Fruit fly (Drosophila melanogaster) whole organism, embryonic: ENCODE results near the gene ninaC.

Source experiments
- B-H1 ChIP-seq: fragments of 200-800 bp; sonication (Bioruptor generic); IDR thresholded peaks from 3 replicates; pipeline ENCODE4 v1.3.6; 2022; ENCODE audit warnings: missing biosample characterization, missing genetic modification characterization
- CG10431 ChIP-seq: fragments of 200-800 bp; sonication (Bioruptor generic); optimal IDR thresholded peaks from 3 replicates; lab custom pipeline; 2018; ENCODE audit warnings: missing biosample characterization, mild to moderate bottlenecking, missing genetic modification characterization
- CG10959 ChIP-seq: fragments of 200-800 bp; sonication (Bioruptor generic); IDR thresholded peaks from 2 replicates; pipeline ENCODE4 v1.3.6; 2022; ENCODE audit warnings: missing biosample characterization, missing genetic modification characterization
- CG12071 ChIP-seq: fragments of 200-800 bp; sonication (Bioruptor generic); optimal IDR thresholded peaks from 3 replicates; lab custom pipeline; 2018; ENCODE audit warnings: missing biosample characterization, mild to moderate bottlenecking, missing genetic modification characterization
- CG12942 ChIP-seq: fragments of 200-800 bp; sonication (Bioruptor generic); optimal IDR thresholded peaks from 3 replicates; lab custom pipeline; 2016; ENCODE audit warnings: missing biosample characterization, missing genetic modification characterization
- CG13287 ChIP-seq: fragments of 200-800 bp; sonication (Bioruptor generic); IDR thresholded peaks from 2 replicates; pipeline ENCODE4 v1.3.6; 2022; ENCODE audit warnings: missing biosample characterization, missing genetic modification characterization; ENCODE audit not compliant: partially characterized antibody
- CG14441 ChIP-seq: fragments of 200-800 bp; sonication (Bioruptor generic); IDR thresholded peaks from 2 replicates; pipeline ENCODE4 v1.3.6; 2022; ENCODE audit warnings: missing biosample characterization, missing genetic modification characterization
- CG14710 ChIP-seq: fragments of 200-800 bp; sonication (Bioruptor generic); optimal IDR thresholded peaks from 3 replicates; lab custom pipeline; 2019; ENCODE audit warnings: missing biosample characterization, mild to moderate bottlenecking, missing genetic modification characterization, moderate library complexity
- CG14860 ChIP-seq: fragments of 200-800 bp; sonication (Bioruptor generic); IDR thresholded peaks from 3 replicates; pipeline ENCODE4 v1.3.6; 2022; ENCODE audit warnings: missing biosample characterization, missing genetic modification characterization; ENCODE audit not compliant: partially characterized antibody
- CG15073 ChIP-seq: fragments of 200-800 bp; sonication (Bioruptor generic); optimal IDR thresholded peaks from 2 replicates; lab custom pipeline; 2016; ENCODE audit warnings: missing biosample characterization, missing genetic modification characterization
- CG1603 ChIP-seq: fragments of 200-800 bp; sonication (Bioruptor generic); optimal IDR thresholded peaks from 2 replicates; lab custom pipeline; 2019; ENCODE audit warnings: missing biosample characterization, mild to moderate bottlenecking, missing genetic modification characterization, moderate library complexity
- CG17186 ChIP-seq: fragments of 200-800 bp; sonication (Bioruptor generic); optimal IDR thresholded peaks from 3 replicates; lab custom pipeline; 2017; ENCODE audit warnings: missing biosample characterization, missing genetic modification reagents, missing genetic modification characterization
- CG17361 ChIP-seq: fragments of 200-800 bp; sonication (Bioruptor generic); IDR thresholded peaks from 3 replicates; pipeline ENCODE4 v1.3.6; 2022; ENCODE audit warnings: missing biosample characterization, missing genetic modification characterization
- CG2712 ChIP-seq: fragments of 200-800 bp; optimal IDR thresholded peaks from 3 replicates; lab custom pipeline; 2019; ENCODE audit warnings: missing biosample characterization, mild to moderate bottlenecking, missing genetic modification characterization, moderate library complexity
- CG31365 ChIP-seq: fragments of 200-800 bp; sonication (Bioruptor generic); optimal IDR thresholded peaks from 2 replicates; lab custom pipeline; 2018; ENCODE audit warnings: missing biosample characterization, mild to moderate bottlenecking, missing genetic modification characterization
- CG8944 ChIP-seq: fragments of 200-800 bp; sonication (Bioruptor generic); optimal IDR thresholded peaks from 3 replicates; lab custom pipeline; 2016; ENCODE audit warnings: missing biosample characterization, missing genetic modification characterization
- Dip2 ChIP-seq: fragments of 200-800 bp; sonication (Bioruptor generic); IDR thresholded peaks from 2 replicates; pipeline ENCODE4 v1.3.6; 2022; ENCODE audit warnings: missing biosample characterization, missing genetic modification characterization
- Dp ChIP-seq: fragments of 200-800 bp; sonication (Bioruptor generic); optimal IDR thresholded peaks from 2 replicates; lab custom pipeline; 2018; ENCODE audit warnings: missing biosample characterization, mild to moderate bottlenecking, missing genetic modification characterization, moderate library complexity
- Fer2 ChIP-seq: fragments of 200-800 bp; sonication (Bioruptor generic); optimal IDR thresholded peaks from 2 replicates; lab custom pipeline; 2018; ENCODE audit warnings: missing biosample characterization, mild to moderate bottlenecking, missing genetic modification characterization, moderate library complexity
- Hr51 ChIP-seq, 2 experiments: fragments of 200-800 bp; sonication (Bioruptor generic); optimal IDR thresholded peaks; 2 replicates in 1 of 2; 3 replicates in 1 of 2; lab custom pipeline; 2016 to 2018; ENCODE audit warnings: missing biosample characterization in 2 of 2, missing genetic modification characterization in 2 of 2, mild to moderate bottlenecking in 1 of 2, moderate library complexity in 1 of 2
- Mes4 ChIP-seq: fragments of 200-800 bp; sonication (Bioruptor generic); optimal IDR thresholded peaks from 2 replicates; lab custom pipeline; 2016; ENCODE audit warnings: missing biosample characterization, missing genetic modification characterization
- NFAT ChIP-seq: fragments of 200-800 bp; sonication (Bioruptor generic); IDR thresholded peaks from 2 replicates; pipeline ENCODE4 v1.3.6; 2022; ENCODE audit warnings: missing biosample characterization, missing genetic modification characterization
- Oaz ChIP-seq: fragments of 200-800 bp; sonication (Bioruptor generic); IDR thresholded peaks from 2 replicates; pipeline ENCODE4 v1.3.6; 2022; ENCODE audit warnings: missing biosample characterization, missing genetic modification characterization
- Rfx ChIP-seq: fragments of 200-800 bp; sonication (Bioruptor generic); IDR thresholded peaks from 2 replicates; pipeline ENCODE4 v1.3.6; 2022; ENCODE audit warnings: missing biosample characterization, missing genetic modification characterization
- Side ChIP-seq: fragments of 200-800 bp; sonication (Bioruptor generic); optimal IDR thresholded peaks from 2 replicates; lab custom pipeline; 2016; ENCODE audit warnings: missing biosample characterization, missing genetic modification characterization
- Sin3A ChIP-seq: fragments of >200 bp; optimal IDR thresholded peaks from 2 replicates; lab custom pipeline; 2018
- Sry-δ ChIP-seq: fragments of 200-800 bp; sonication (Bioruptor generic); optimal IDR thresholded peaks from 2 replicates; lab custom pipeline; 2016; ENCODE audit warnings: missing biosample characterization, missing genetic modification characterization
- ac ChIP-seq: fragments of 200-800 bp; sonication (Bioruptor generic); optimal IDR thresholded peaks from 3 replicates; lab custom pipeline; 2017; ENCODE audit warnings: missing biosample characterization, mild to moderate bottlenecking, missing genetic modification characterization
- bab2 ChIP-seq: fragments of 200-800 bp; sonication (Bioruptor generic); optimal IDR thresholded peaks from 2 replicates; lab custom pipeline; 2016; ENCODE audit warnings: missing biosample characterization, missing genetic modification characterization
- bbx ChIP-seq: fragments of 200-800 bp; sonication (Bioruptor generic); IDR thresholded peaks from 2 replicates; pipeline ENCODE4 v1.3.6; 2022; ENCODE audit warnings: missing biosample characterization, missing genetic modification characterization; ENCODE audit not compliant: partially characterized antibody
- dimm ChIP-seq: fragments of 200-800 bp; sonication (Bioruptor generic); IDR thresholded peaks from 2 replicates; pipeline ENCODE4 v1.3.6; 2022; ENCODE audit warnings: missing biosample characterization, missing genetic modification characterization
- eve ChIP-seq, 2 experiments: fragments of >200 bp; optimal IDR thresholded peaks; 2 replicates each; lab custom pipeline; 2017; ENCODE audit warnings: missing biosample characterization in 2 of 2, missing genetic modification characterization in 2 of 2
- gcm2 ChIP-seq: fragments of 200-800 bp; sonication (Bioruptor generic); optimal IDR thresholded peaks from 2 replicates; lab custom pipeline; 2016; ENCODE audit warnings: missing biosample characterization, missing genetic modification characterization
- hbn ChIP-seq: fragments of 200-800 bp; sonication (Bioruptor generic); IDR thresholded peaks from 2 replicates; pipeline ENCODE4 v1.3.6; 2022; ENCODE audit warnings: missing biosample characterization, missing genetic modification characterization; ENCODE audit not compliant: partially characterized antibody
- lab ChIP-seq: fragments of 200-800 bp; sonication (Bioruptor generic); optimal IDR thresholded peaks from 3 replicates; lab custom pipeline; 2017; ENCODE audit warnings: missing biosample characterization, missing genetic modification characterization, mild to moderate bottlenecking, moderate library complexity, missing genetic modification reagents
- lmd ChIP-seq: fragments of 200-800 bp; sonication (Bioruptor generic); IDR thresholded peaks from 2 replicates; pipeline ENCODE4 v1.3.6; 2022; ENCODE audit warnings: missing biosample characterization, missing genetic modification characterization
- lola ChIP-seq, 3 experiments: fragments of >200 bp in 2 of 3; fragments of 200-800 bp in 1 of 3; sonication (Bioruptor generic) in 1 of 3; optimal IDR thresholded peaks; 2 replicates each; lab custom pipeline; 2017 to 2019; ENCODE audit warnings: missing biosample characterization in 3 of 3, missing genetic modification characterization in 3 of 3, mild to moderate bottlenecking in 1 of 3, moderate library complexity in 1 of 3
- nerfin-1 ChIP-seq: fragments of 200-800 bp; sonication (Bioruptor generic); optimal IDR thresholded peaks from 3 replicates; lab custom pipeline; 2019; ENCODE audit warnings: missing biosample characterization, mild to moderate bottlenecking, missing genetic modification characterization, moderate library complexity
- pan ChIP-seq, 4 experiments: fragments of >200 bp in 3 of 4; fragments of 200-800 bp in 1 of 4; sonication (Bioruptor generic) in 1 of 4; optimal IDR thresholded peaks in 3 of 4; IDR thresholded peaks in 1 of 4; 2 replicates each; pipeline versions ENCODE4 v1.3.6 to Lab custom; 2017 to 2022; ENCODE audit warnings: missing biosample characterization in 2 of 4, missing genetic modification characterization in 2 of 4, mixed read lengths in 1 of 4
- pum ChIP-seq: fragments of 200-800 bp; sonication (Bioruptor generic); optimal IDR thresholded peaks from 2 replicates; lab custom pipeline; 2016; ENCODE audit warnings: missing biosample characterization, missing genetic modification characterization
- pzg ChIP-seq: fragments of 200-800 bp; sonication (Bioruptor generic); optimal IDR thresholded peaks from 3 replicates; lab custom pipeline; 2018; ENCODE audit warnings: missing biosample characterization, mild to moderate bottlenecking, missing genetic modification characterization, moderate library complexity
- sens ChIP-seq: fragments of 200-800 bp; sonication (Bioruptor generic); peaks from one replicate; lab custom pipeline; 2016; ENCODE audit warnings: missing biosample characterization, missing genetic modification characterization
- shn ChIP-seq: fragments of 200-800 bp; sonication (Bioruptor generic); optimal IDR thresholded peaks from 3 replicates; lab custom pipeline; 2016; ENCODE audit warnings: missing biosample characterization, missing genetic modification characterization
- ssp ChIP-seq: fragments of 200-800 bp; sonication (Bioruptor generic); IDR thresholded peaks from 2 replicates; pipeline ENCODE4 v1.3.6; 2022; ENCODE audit warnings: missing biosample characterization, missing genetic modification characterization
- stwl ChIP-seq: fragments of 200-800 bp; sonication (Bioruptor generic); optimal IDR thresholded peaks from 3 replicates; lab custom pipeline; 2018; ENCODE audit warnings: missing biosample characterization, mild to moderate bottlenecking, missing genetic modification characterization, moderate library complexity
- tgo ChIP-seq: fragments of 200-800 bp; sonication (Bioruptor generic); IDR thresholded peaks from 3 replicates; pipeline ENCODE4 v1.3.6; 2022; ENCODE audit warnings: missing biosample characterization, missing genetic modification characterization
- tll ChIP-seq, 2 experiments: fragments of 200-800 bp in 1 of 2; fragments of >200 bp in 1 of 2; sonication (Bioruptor generic) in 1 of 2; optimal IDR thresholded peaks; 2 replicates each; lab custom pipeline; 2017 to 2019; ENCODE audit warnings: missing biosample characterization in 2 of 2, missing genetic modification characterization in 2 of 2, mild to moderate bottlenecking in 1 of 2, moderate library complexity in 1 of 2
- unpg ChIP-seq: fragments of 200-800 bp; sonication (Bioruptor generic); optimal IDR thresholded peaks from 3 replicates; lab custom pipeline; 2018; ENCODE audit warnings: missing biosample characterization, mild to moderate bottlenecking, missing genetic modification characterization, moderate library complexity

The ninaC gene

dm6 chr2L:7426326-7427066 is 49.0 kb downstream of the ninaC start, which contains the start of gene muc (continued):
- TF ChIP-seq Sin3A (lab: Kevin White, UChicago): peak; percentile 86
- TF ChIP-seq lola (GFP tag; optimal IDR thresholded peaks at IDR 0.05; lab: Kevin White, UChicago): peak in 2 of 3 experiments; percentile 52 to 92
- TF ChIP-seq Side: no peak
- TF ChIP-seq CG15073 (GFP tag; lab: Kevin White, UChicago): no peak
- peak; percentile 40; the same call in 2 of the 3 replicates for TF ChIP-seq CG14860
- TF ChIP-seq Dp (GFP tag; lab: Kevin White, UChicago): peak; percentile 49
- peak in 1 of 2 experiments; percentile 38 for TF ChIP-seq Hr51 (GFP tag; optimal IDR thresholded peaks at IDR 0.05; lab: Kevin White, UChicago)
- peak; percentile 54 for TF ChIP-seq CG2712 (tag; lab: Kevin White, UChicago)
- TF ChIP-seq CG10959 (GFP tag; lab: Robert Waterston, UW): no peak
- TF ChIP-seq tgo (GFP tag; lab: Robert Waterston, UW): peak; percentile 52
- peak; percentile 55; the same call in 1 of the 2 replicates for TF ChIP-seq NFAT (GFP tag; lab: Robert Waterston, UW)
- TF ChIP-seq CG31365: no peak
- peak; percentile 40 for TF ChIP-seq nerfin-1
- peak; percentile 24; the same call in 1 of the 2 replicates for TF ChIP-seq CG14441
- TF ChIP-seq pum (GFP tag; lab: Kevin White, UChicago): peak; percentile 11
- TF ChIP-seq CG1603 (tag; lab: Kevin White, UChicago): peak; percentile 70
- no peak for TF ChIP-seq Dip2 (GFP tag; lab: Robert Waterston, UW)
- TF ChIP-seq eve (GFP tag; optimal IDR thresholded peaks at IDR 0.05; lab: Kevin White, UChicago): peak in 1 of 2 experiments; percentile 39
- TF ChIP-seq lmd (GFP tag; lab: Robert Waterston, UW): peak; percentile 40
- TF ChIP-seq lab: no peak
- TF ChIP-seq CG14710 (tag; lab: Kevin White, UChicago): peak; percentile 73
- peak; percentile 2 for TF ChIP-seq Fer2 (tag; lab: Kevin White, UChicago)
- TF ChIP-seq Oaz (GFP tag; lab: Robert Waterston, UW): no peak
- TF ChIP-seq ssp (GFP tag; lab: Robert Waterston, UW): peak; percentile 98
- TF ChIP-seq dimm (GFP tag; lab: Robert Waterston, UW): no peak
- no peak for TF ChIP-seq B-H1 (GFP tag; lab: Robert Waterston, UW)
- TF ChIP-seq gcm2 (GFP tag; lab: Kevin White, UChicago): no peak
- TF ChIP-seq Sry-δ (GFP tag; lab: Kevin White, UChicago): peak; percentile 70
- TF ChIP-seq CG8944 (GFP tag; lab: Kevin White, UChicago): peak; percentile 19
- TF ChIP-seq Mes4 (GFP tag; lab: Kevin White, UChicago): no peak
- TF ChIP-seq CG17186 (GFP tag; lab: Kevin White, UChicago): peak; percentile 54
- TF ChIP-seq bab2: peak; percentile 26
- TF ChIP-seq CG10431 (GFP tag; lab: Kevin White, UChicago): no peak
- peak; percentile 64 for TF ChIP-seq Rfx (GFP tag; lab: Robert Waterston, UW)
- peak; percentile 48 for TF ChIP-seq CG12942 (GFP tag; lab: Kevin White, UChicago)
- peak; percentile 36; the same call in 1 of the 2 replicates for TF ChIP-seq hbn (GFP tag; lab: Robert Waterston, UW)
- no peak for TF ChIP-seq CG12071 (GFP tag; lab: Kevin White, UChicago)
- TF ChIP-seq unpg (GFP tag; lab: Kevin White, UChicago): peak; percentile 44
- peak; percentile 52; the same call in 2 of the 3 replicates for TF ChIP-seq CG17361 (GFP tag; lab: Robert Waterston, UW)
- TF ChIP-seq shn (GFP tag; lab: Kevin White, UChicago): peak; percentile 41
- no peak for TF ChIP-seq tll (GFP tag; optimal IDR thresholded peaks at IDR 0.05; lab: Kevin White, UChicago)
- TF ChIP-seq bbx (GFP tag; lab: Robert Waterston, UW): peak; percentile 80
- TF ChIP-seq pzg (GFP tag; lab: Kevin White, UChicago): peak; percentile 63
- no peak for TF ChIP-seq pan (optimal IDR thresholded peaks at IDR 0.05; lab: Kevin White, UChicago)
- TF ChIP-seq pan (GFP tag; optimal IDR thresholded peaks at IDR 0.05 in 1 of 2, IDR thresholded peaks at IDR 0.05 in 1 of 2): peak in 1 of 2 experiments; percentile 59
- TF ChIP-seq CG13287: peak; percentile 70
- peak; percentile 71 for TF ChIP-seq stwl (tag; lab: Kevin White, UChicago)
- TF ChIP-seq sens: peak; percentile 90
- no peak for TF ChIP-seq ac (GFP tag; lab: Kevin White, UChicago)
